Fruit fly (Drosophila melanogaster) Kc167 (cell line): ENCODE data around the gene Gr10b.

Experiments used
- Myc ChIP-seq: fragments of >200 bp; optimal IDR thresholded peaks from 2 replicates; lab custom pipeline; 2017; ENCODE audit warnings: missing external identifiers
- psq ChIP-seq: fragments of >200 bp; optimal IDR thresholded peaks from 2 replicates; lab custom pipeline; 2017; ENCODE audit warnings: missing external identifiers

- no peak for TF ChIP-seq Myc (lab: Kevin White, UChicago)
- no peak for TF ChIP-seq psq
Measured at dm6 chrX:11372764-11373712, 40.0 kb downstream of the Gr10b start.
